Fruit fly (Drosophila melanogaster) whole organism, embryonic: ENCODE results near the gene CG9760.

Experiments
- Abd-B ChIP-seq: fragments of 200-800 bp; sonication (Bioruptor generic); optimal IDR thresholded peaks from 2 replicates; lab custom pipeline; 2018; ENCODE audit warnings: missing biosample characterization, mild to moderate bottlenecking, missing genetic modification characterization, moderate library complexity
- B-H1 ChIP-seq: fragments of 200-800 bp; sonication (Bioruptor generic); IDR thresholded peaks from 3 replicates; pipeline ENCODE4 v1.3.6; 2022; ENCODE audit warnings: missing biosample characterization, missing genetic modification characterization
- CG1024 ChIP-seq: fragments of 200-800 bp; sonication (Bioruptor generic); IDR thresholded peaks from 2 replicates; pipeline ENCODE4 v1.3.6; 2022; ENCODE audit warnings: missing biosample characterization, missing genetic modification characterization
- CG10979 ChIP-seq: fragments of 200-800 bp; sonication (Bioruptor generic); optimal IDR thresholded peaks from 2 replicates; lab custom pipeline; 2018; ENCODE audit warnings: missing biosample characterization, mild to moderate bottlenecking, missing genetic modification characterization, moderate library complexity
- CG12219 ChIP-seq: fragments of 200-800 bp; sonication (Bioruptor generic); optimal IDR thresholded peaks from 3 replicates; lab custom pipeline; 2018; ENCODE audit warnings: missing biosample characterization, mild to moderate bottlenecking, missing genetic modification characterization
- CG14441 ChIP-seq: fragments of 200-800 bp; sonication (Bioruptor generic); IDR thresholded peaks from 2 replicates; pipeline ENCODE4 v1.3.6; 2022; ENCODE audit warnings: missing biosample characterization, missing genetic modification characterization
- CG15601 ChIP-seq: fragments of 200-800 bp; sonication (Bioruptor generic); optimal IDR thresholded peaks from 3 replicates; lab custom pipeline; 2019; ENCODE audit warnings: missing biosample characterization, mild to moderate bottlenecking, missing genetic modification characterization, moderate library complexity
- CG16779 ChIP-seq: fragments of 200-800 bp; sonication (Bioruptor generic); IDR thresholded peaks from 2 replicates; pipeline ENCODE4 v1.3.6; 2022; ENCODE audit warnings: missing biosample characterization, missing genetic modification characterization
- CG2889 ChIP-seq: fragments of 200-800 bp; sonication (Bioruptor generic); IDR thresholded peaks from 3 replicates; pipeline ENCODE4 v1.3.6; 2022; ENCODE audit warnings: missing biosample characterization, missing genetic modification characterization
- CG33213 ChIP-seq: fragments of 200-800 bp; sonication (Bioruptor generic); optimal IDR thresholded peaks from 3 replicates; lab custom pipeline; 2016; ENCODE audit warnings: missing biosample characterization, missing genetic modification characterization
- CG3995 ChIP-seq: fragments of 200-800 bp; sonication (Bioruptor generic); optimal IDR thresholded peaks from 3 replicates; lab custom pipeline; 2016; ENCODE audit warnings: missing biosample characterization, missing genetic modification characterization
- CG4404 ChIP-seq: fragments of 200-800 bp; sonication (Bioruptor generic); IDR thresholded peaks from 2 replicates; pipeline ENCODE4 v1.3.6; 2022; ENCODE audit warnings: missing biosample characterization, missing genetic modification characterization
- CG4424 ChIP-seq: fragments of 200-800 bp; sonication (Bioruptor generic); optimal IDR thresholded peaks from 3 replicates; lab custom pipeline; 2016; ENCODE audit warnings: missing biosample characterization, missing genetic modification characterization
- CG4730 ChIP-seq: fragments of 200-800 bp; sonication (Bioruptor generic); IDR thresholded peaks from 2 replicates; pipeline ENCODE4 v1.3.6; 2022; ENCODE audit warnings: missing biosample characterization, missing genetic modification characterization
- Deaf1 ChIP-seq: fragments of 200-800 bp; optimal IDR thresholded peaks from 3 replicates; lab custom pipeline; 2019; ENCODE audit warnings: missing biosample characterization, mild to moderate bottlenecking, missing genetic modification characterization, moderate library complexity
- Doc2 ChIP-seq: fragments of 200-800 bp; sonication (Bioruptor generic); IDR thresholded peaks from 2 replicates; pipeline ENCODE4 v1.3.6; 2022; ENCODE audit warnings: missing biosample characterization, missing genetic modification characterization
- Doc3 ChIP-seq: fragments of 200-800 bp; sonication (Bioruptor generic); IDR thresholded peaks from 3 replicates; pipeline ENCODE4 v1.3.6; 2022; ENCODE audit warnings: missing biosample characterization, missing genetic modification characterization; ENCODE audit not compliant: partially characterized antibody
- Elba2 ChIP-seq: fragments of 200-800 bp; sonication (Bioruptor generic); optimal IDR thresholded peaks from 3 replicates; lab custom pipeline; 2016; ENCODE audit warnings: missing biosample characterization, missing genetic modification characterization
- Gsc ChIP-seq: fragments of 200-800 bp; sonication (Bioruptor generic); IDR thresholded peaks from 2 replicates; pipeline ENCODE4 v1.3.6; 2022; ENCODE audit warnings: missing biosample characterization, missing genetic modification characterization
- HLH3B ChIP-seq: fragments of 200-800 bp; sonication (Bioruptor generic); IDR thresholded peaks from 2 replicates; pipeline ENCODE4 v1.3.6; 2022; ENCODE audit warnings: missing biosample characterization, missing genetic modification characterization
- HLH54F ChIP-seq: fragments of 200-800 bp; sonication (Bioruptor generic); optimal IDR thresholded peaks from 3 replicates; lab custom pipeline; 2016; ENCODE audit warnings: missing biosample characterization, missing genetic modification characterization
- Hand ChIP-seq: fragments of 200-800 bp; sonication (Bioruptor generic); optimal IDR thresholded peaks from 2 replicates; lab custom pipeline; 2017; ENCODE audit warnings: mild to moderate bottlenecking, missing biosample characterization, missing genetic modification reagents, missing genetic modification characterization
- HmgZ ChIP-seq: fragments of 200-800 bp; sonication (Bioruptor generic); optimal IDR thresholded peaks from 2 replicates; lab custom pipeline; 2018; ENCODE audit warnings: missing biosample characterization, mild to moderate bottlenecking, missing genetic modification characterization
- MTF-1 ChIP-seq: fragments of 200-800 bp; sonication (Bioruptor generic); optimal IDR thresholded peaks from 2 replicates; lab custom pipeline; 2018; ENCODE audit warnings: missing biosample characterization, mild to moderate bottlenecking, missing genetic modification characterization, borderline replicate concordance
- NfI ChIP-seq: fragments of 200-800 bp; sonication (Bioruptor generic); optimal IDR thresholded peaks from 3 replicates; lab custom pipeline; 2018; ENCODE audit warnings: missing biosample characterization, mild to moderate bottlenecking, missing genetic modification characterization, moderate library complexity
- Oli ChIP-seq: fragments of 200-800 bp; sonication (Bioruptor generic); optimal IDR thresholded peaks from 2 replicates; lab custom pipeline; 2018; ENCODE audit warnings: missing biosample characterization, mild to moderate bottlenecking, missing genetic modification characterization, moderate library complexity
- Poxn ChIP-seq: fragments of 200-800 bp; sonication (Bioruptor generic); IDR thresholded peaks from 2 replicates; pipeline ENCODE4 v1.3.6; 2022; ENCODE audit warnings: missing biosample characterization, missing genetic modification characterization
- Usf ChIP-seq: fragments of 200-800 bp; sonication (Bioruptor generic); optimal IDR thresholded peaks from 2 replicates; lab custom pipeline; 2017; ENCODE audit warnings: missing genotype, missing biosample characterization, missing genetic modification characterization
- Xrp1 ChIP-seq: fragments of 200-800 bp; sonication (Bioruptor generic); IDR thresholded peaks from 2 replicates; pipeline ENCODE4 v1.3.6; 2022; ENCODE audit warnings: missing biosample characterization, missing genetic modification characterization
- ac ChIP-seq: fragments of 200-800 bp; sonication (Bioruptor generic); optimal IDR thresholded peaks from 3 replicates; lab custom pipeline; 2017; ENCODE audit warnings: missing biosample characterization, mild to moderate bottlenecking, missing genetic modification characterization
- ato ChIP-seq: fragments of 200-800 bp; sonication (Bioruptor generic); IDR thresholded peaks from 2 replicates; pipeline ENCODE4 v1.3.6; 2022; ENCODE audit warnings: missing biosample characterization, missing genetic modification characterization; ENCODE audit not compliant: partially characterized antibody
- bab2 ChIP-seq: fragments of 200-800 bp; sonication (Bioruptor generic); optimal IDR thresholded peaks from 2 replicates; lab custom pipeline; 2016; ENCODE audit warnings: missing biosample characterization, missing genetic modification characterization
- caup ChIP-seq: fragments of 200-800 bp; sonication (Bioruptor generic); optimal IDR thresholded peaks from 3 replicates; lab custom pipeline; 2017; ENCODE audit warnings: missing biosample characterization, mild to moderate bottlenecking, missing genetic modification characterization, moderate library complexity; ENCODE audit not compliant: severe bottlenecking
- dmrt11E ChIP-seq: fragments of 200-800 bp; sonication (Bioruptor generic); optimal IDR thresholded peaks from 3 replicates; lab custom pipeline; 2018; ENCODE audit warnings: missing biosample characterization, mild to moderate bottlenecking, missing genetic modification characterization, moderate library complexity
- kni ChIP-seq: fragments of 200-800 bp; sonication (Bioruptor generic); optimal IDR thresholded peaks from 3 replicates; lab custom pipeline; 2017; ENCODE audit warnings: mild to moderate bottlenecking, missing biosample characterization, missing genetic modification reagents, missing genetic modification characterization
- mam ChIP-seq: fragments of 200-800 bp; sonication (Bioruptor generic); optimal IDR thresholded peaks from 3 replicates; lab custom pipeline; 2016; ENCODE audit warnings: missing biosample characterization, missing genetic modification characterization
- peb ChIP-seq: fragments of 200-800 bp; sonication (Bioruptor generic); IDR thresholded peaks from 2 replicates; pipeline ENCODE4 v1.3.6; 2022; ENCODE audit warnings: missing biosample characterization, missing genetic modification characterization
- pfk ChIP-seq: fragments of 200-800 bp; sonication (Bioruptor generic); optimal IDR thresholded peaks from 2 replicates; lab custom pipeline; 2018; ENCODE audit warnings: missing biosample characterization, mild to moderate bottlenecking, missing genetic modification characterization, moderate library complexity
- ranshi ChIP-seq: fragments of 200-800 bp; sonication (Bioruptor generic); IDR thresholded peaks from 2 replicates; pipeline ENCODE4 v1.3.6; 2022; ENCODE audit warnings: missing biosample characterization, missing genetic modification characterization
- repo ChIP-seq: fragments of 200-800 bp; sonication (Bioruptor generic); optimal IDR thresholded peaks from 2 replicates; lab custom pipeline; 2016; ENCODE audit warnings: missing biosample characterization, missing genetic modification characterization
- sisA ChIP-seq: fragments of 200-800 bp; sonication (Bioruptor generic); IDR thresholded peaks from 2 replicates; pipeline ENCODE4 v1.3.6; 2022; ENCODE audit warnings: missing biosample characterization, missing genetic modification characterization
- tin ChIP-seq: fragments of 200-800 bp; sonication (Bioruptor generic); optimal IDR thresholded peaks from 3 replicates; lab custom pipeline; 2016; ENCODE audit warnings: missing biosample characterization, missing genetic modification characterization
- tll ChIP-seq, 2 experiments: fragments of 200-800 bp in 1 of 2; fragments of >200 bp in 1 of 2; sonication (Bioruptor generic) in 1 of 2; optimal IDR thresholded peaks; 2 replicates each; lab custom pipeline; 2017 to 2019; ENCODE audit warnings: missing biosample characterization in 2 of 2, missing genetic modification characterization in 2 of 2, mild to moderate bottlenecking in 1 of 2, moderate library complexity in 1 of 2
- vfl ChIP-seq: fragments of 200-800 bp; sonication (Bioruptor generic); optimal IDR thresholded peaks from 2 replicates; lab custom pipeline; 2016; ENCODE audit warnings: missing biosample characterization, missing genetic modification characterization
- vvl ChIP-seq: fragments of 200-800 bp; sonication (Bioruptor generic); IDR thresholded peaks from 2 replicates; pipeline ENCODE4 v1.3.6; 2022; ENCODE audit warnings: missing biosample characterization, missing genetic modification characterization
- wor ChIP-seq: fragments of 200-800 bp; sonication (Bioruptor generic); IDR thresholded peaks from 2 replicates; pipeline ENCODE4 v1.3.6; 2022; ENCODE audit warnings: missing biosample characterization, missing genetic modification characterization
- zen ChIP-seq: fragments of 200-800 bp; sonication (Bioruptor generic); optimal IDR thresholded peaks from 3 replicates; lab custom pipeline; 2018; ENCODE audit warnings: missing biosample characterization, mild to moderate bottlenecking, missing genetic modification characterization, moderate library complexity
- zen2 ChIP-seq: fragments of 200-800 bp; sonication (Bioruptor generic); IDR thresholded peaks from 3 replicates; pipeline ENCODE4 v1.3.6; 2022; ENCODE audit warnings: missing biosample characterization, missing genetic modification characterization; ENCODE audit not compliant: partially characterized antibody

Gene CG9760

dm6 chr3L:12138113-12138899 is 25.2 kb downstream of the CG9760 start, which contains the start of the genes ND-SGDH and RhoGAP68F (continued):
- TF ChIP-seq Gsc (GFP tag; lab: Robert Waterston, UW) (no peak), tll (GFP tag; optimal IDR thresholded peaks at IDR 0.05; lab: Kevin White, UChicago) (no peak), CG3995 (GFP tag; lab: Kevin White, UChicago) (peak; percentile 91), HmgZ (tag; lab: Kevin White, UChicago) (peak; percentile 72), bab2 (peak; percentile 45), Deaf1 (tag; lab: Kevin White, UChicago) (peak; percentile 52), mam (GFP tag; lab: Kevin White, UChicago) (peak; percentile 72), zen2 (GFP tag; lab: Robert Waterston, UW) (peak; percentile 81), Doc2 (GFP tag; lab: Robert Waterston, UW) (no peak), Abd-B (GFP tag; lab: Kevin White, UChicago) (peak; percentile 90), HLH3B (GFP tag; lab: Robert Waterston, UW) (peak; percentile 51; the same call in 1 of the 2 replicates), Hand (GFP tag; lab: Kevin White, UChicago) (peak; percentile 8), peb (GFP tag; lab: Robert Waterston, UW) (peak; percentile 33; the same call in 1 of the 2 replicates), CG1024 (no peak), CG4730 (GFP tag; lab: Robert Waterston, UW) (peak; percentile 32; the same call in 1 of the 2 replicates), HLH54F (GFP tag; lab: Kevin White, UChicago) (peak; percentile 71), CG4404 (GFP tag; lab: Robert Waterston, UW) (peak; percentile 81), ac (GFP tag; lab: Kevin White, UChicago) (no peak), zen (tag; lab: Kevin White, UChicago) (peak; percentile 54), CG16779 (GFP tag; lab: Robert Waterston, UW) (no peak), NfI (GFP tag; lab: Kevin White, UChicago) (peak; percentile 74), MTF-1 (GFP tag; lab: Kevin White, UChicago) (no peak), CG4424 (GFP tag; lab: Kevin White, UChicago) (peak; percentile 73), Usf (peak; percentile 52), pfk (GFP tag; lab: Kevin White, UChicago) (no peak), Elba2 (peak; percentile 35), B-H1 (peak; percentile 36; the same call in 1 of the 3 replicates), ato (GFP tag; lab: Robert Waterston, UW) (peak; percentile 48; the same call in 1 of the 2 replicates), Doc3 (peak; percentile 95), Poxn (GFP tag; lab: Robert Waterston, UW) (peak; percentile 64; the same call in 1 of the 2 replicates), vvl (GFP tag; lab: Robert Waterston, UW) (peak; percentile 59), vfl (GFP tag; lab: Kevin White, UChicago) (peak; percentile 70), sisA (peak; percentile 68), repo (GFP tag; lab: Kevin White, UChicago) (no peak), caup (GFP tag; lab: Kevin White, UChicago) (peak; percentile 51), CG10979 (peak; percentile 56), CG12219 (GFP tag; lab: Kevin White, UChicago) (no peak), wor (peak; percentile 33; the same call in 1 of the 2 replicates), Oli (tag; lab: Kevin White, UChicago) (peak; percentile 55), ranshi (GFP tag; lab: Robert Waterston, UW) (peak; percentile 56; the same call in 1 of the 2 replicates), CG2889 (GFP tag; lab: Robert Waterston, UW) (no peak), CG33213 (GFP tag; lab: Kevin White, UChicago) (peak; percentile 61), kni (peak; percentile 33), tin (peak; percentile 77), Xrp1 (peak; percentile 58; the same call in 1 of the 2 replicates), CG15601 (tag; lab: Kevin White, UChicago) (peak; percentile 74), CG14441 (GFP tag; lab: Robert Waterston, UW) (peak; percentile 74), dmrt11E (peak; percentile 70)
